Fruit fly (Drosophila melanogaster) S2 (cell line): ENCODE results near the gene CG7025.

Experiments used
- CG8478 ChIP-seq: fragments of >200 bp; optimal IDR thresholded peaks from 2 replicates; lab custom pipeline; 2018
- CTCF ChIP-seq, 2 experiments: fragments of >200 bp; optimal IDR thresholded peaks; 2 replicates each; lab custom pipeline; 2018

DNA sequence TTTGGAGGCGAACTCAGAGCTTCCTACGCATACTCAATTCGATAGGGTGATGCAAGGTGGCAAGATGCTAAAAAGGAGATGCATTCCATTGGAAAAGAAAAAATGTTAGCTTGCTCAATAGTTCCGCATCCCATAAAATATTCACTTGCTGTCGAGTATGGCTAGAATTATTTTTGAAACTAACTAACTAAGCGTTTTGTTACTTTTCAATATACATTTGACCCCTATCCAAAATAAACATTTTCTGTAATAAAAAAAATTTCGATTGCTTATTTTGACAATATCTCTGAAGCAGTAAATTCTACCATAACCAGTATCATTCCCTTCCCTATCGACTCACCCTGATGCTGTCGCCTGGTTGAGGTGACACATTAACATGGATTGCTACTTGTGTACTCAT, 11.1 kb upstream of the CG7025 start:
- TF ChIP-seq CTCF (optimal IDR thresholded peaks at IDR 0.05; lab: Kevin White, UChicago) = no peak
- TF ChIP-seq CG8478 (lab: Kevin White, UChicago) = no peak
